Worm (Caenorhabditis elegans) whole organism, L1 larva: ENCODE data around the gene F25G6.1.
A peak's percentile ranks its signal among the peaks of the same experiment; 100 is the strongest.

ENCODE experiments used
- C04F5.9 ChIP-seq: sonication (generic microtip); optimal IDR thresholded peaks from 2 replicates; lab custom pipeline; 2016; ENCODE audit warnings: missing genetic modification characterization, missing compliant biosample characterization
- C16A3.4 ChIP-seq: fragments of 150-350 bp; optimal IDR thresholded peaks from 2 replicates; lab custom pipeline; 2014; ENCODE audit warnings: missing biosample characterization, missing genetic modification characterization
- C34B4.2 ChIP-seq: sonication (generic microtip); optimal IDR thresholded peaks from 2 replicates; lab custom pipeline; 2017; ENCODE audit warnings: mild to moderate bottlenecking, missing genetic modification characterization, missing compliant biosample characterization
- F16B12.6 ChIP-seq: fragments of 150-350 bp; optimal IDR thresholded peaks from 2 replicates; lab custom pipeline; 2014; ENCODE audit warnings: missing biosample characterization, missing genetic modification characterization
- Y116A8C.19 ChIP-seq: sonication (generic microtip); optimal IDR thresholded peaks from 2 replicates; lab custom pipeline; 2016; ENCODE audit warnings: missing compliant biosample characterization, missing genetic modification characterization, borderline replicate concordance
- aha-1 ChIP-seq: fragments of 150-350 bp; optimal IDR thresholded peaks from 2 replicates; lab custom pipeline; 2014; ENCODE audit warnings: missing biosample characterization, missing genetic modification characterization
- ama-1 ChIP-seq: fragments of 150-350 bp; optimal IDR thresholded peaks from 2 replicates; lab custom pipeline; 2014
- blmp-1 ChIP-seq: fragments of 150-350 bp; optimal IDR thresholded peaks from 2 replicates; lab custom pipeline; 2014; ENCODE audit warnings: missing biosample characterization, missing genetic modification characterization
- ceh-8 ChIP-seq: fragments of 200-800 bp; sonication (Bioruptor generic); optimal IDR thresholded peaks from 2 replicates; lab custom pipeline; 2018; ENCODE audit warnings: mild to moderate bottlenecking, missing genetic modification characterization, moderate library complexity, missing compliant biosample characterization
- ceh-82 ChIP-seq, 3 experiments: fragments of 150-350 bp in 1 of 3; sonication (generic microtip) in 2 of 3; optimal IDR thresholded peaks; 2 replicates each; lab custom pipeline; 2014 to 2017; ENCODE audit warnings: missing biosample characterization in 3 of 3, missing genetic modification characterization in 3 of 3
- dsc-1 ChIP-seq: sonication (generic microtip); optimal IDR thresholded peaks from 2 replicates; lab custom pipeline; 2016; ENCODE audit warnings: mild to moderate bottlenecking, missing genetic modification characterization, missing compliant biosample characterization
- egl-13 ChIP-seq: sonication (generic microtip); optimal IDR thresholded peaks from 2 replicates; lab custom pipeline; 2016; ENCODE audit warnings: missing genotype, missing genetic modification reagents, missing genetic modification characterization, missing compliant biosample characterization
- egl-27 ChIP-seq, 2 experiments: fragments of 150-350 bp in 1 of 2; sonication (generic microtip); optimal IDR thresholded peaks; 3 replicates each; lab custom pipeline; 2017 to 2018; ENCODE audit warnings: missing biosample characterization in 2 of 2, missing genetic modification characterization in 2 of 2, missing genetic modification reagents in 2 of 2
- elt-2 ChIP-seq: sonication (generic microtip); optimal IDR thresholded peaks from 2 replicates; lab custom pipeline; 2016; ENCODE audit warnings: missing genetic modification characterization, mild to moderate bottlenecking, inconsistent platforms, missing compliant biosample characterization, missing genetic modification reagents
- elt-3 ChIP-seq, 6 experiments: fragments of 150-350 bp in 1 of 6; sonication (generic microtip); optimal IDR thresholded peaks; 2 replicates each; lab custom pipeline; 2017 to 2018; ENCODE audit warnings: missing biosample characterization in 6 of 6, missing genetic modification characterization in 6 of 6, inconsistent platforms in 1 of 6
- fkh-10 ChIP-seq: sonication (generic microtip); optimal IDR thresholded peaks from 2 replicates; lab custom pipeline; 2017; ENCODE audit warnings: missing biosample characterization, missing genetic modification reagents, missing genetic modification characterization
- fkh-4 ChIP-seq: sonication (generic microtip); optimal IDR thresholded peaks from 2 replicates; lab custom pipeline; 2016; ENCODE audit warnings: missing compliant biosample characterization, missing genetic modification characterization, borderline replicate concordance
- fkh-8 ChIP-seq: sonication (generic microtip); optimal IDR thresholded peaks from 2 replicates; lab custom pipeline; 2016; ENCODE audit warnings: mild to moderate bottlenecking, missing genetic modification characterization, missing compliant biosample characterization
- fos-1 ChIP-seq: fragments of 150-350 bp; optimal IDR thresholded peaks from 2 replicates; lab custom pipeline; 2014; ENCODE audit warnings: missing biosample characterization, missing genetic modification characterization
- hlh-17 ChIP-seq: fragments of 200-800 bp; sonication (Bioruptor generic); optimal IDR thresholded peaks from 2 replicates; lab custom pipeline; 2018; ENCODE audit warnings: missing genetic modification characterization, mild to moderate bottlenecking, missing compliant biosample characterization, moderate library complexity, borderline replicate concordance
- irx-1 ChIP-seq: sonication (generic microtip); optimal IDR thresholded peaks from 2 replicates; lab custom pipeline; 2016; ENCODE audit warnings: missing genetic modification characterization, missing compliant biosample characterization
- isw-1 ChIP-seq: fragments of 200-800 bp; sonication (Bioruptor generic); IDR thresholded peaks from 2 replicates; pipeline ENCODE4 v1.3.6; 2022; ENCODE audit warnings: missing genetic modification characterization, missing compliant biosample characterization
- lin-14 ChIP-seq: fragments of 200-800 bp; sonication (Bioruptor generic); optimal IDR thresholded peaks from 2 replicates; lab custom pipeline; 2018; ENCODE audit warnings: mild to moderate bottlenecking, missing genetic modification characterization, moderate library complexity, missing compliant biosample characterization
- lin-15B ChIP-seq: fragments of 150-350 bp; sonication (generic microtip); optimal IDR thresholded peaks from 3 replicates; lab custom pipeline; 2014; ENCODE audit warnings: missing biosample characterization, missing genetic modification characterization
- lin-35 ChIP-seq, 2 experiments: fragments of 150-350 bp; optimal IDR thresholded peaks; 2 replicates each; lab custom pipeline; 2014; ENCODE audit warnings: missing biosample characterization in 2 of 2, missing genetic modification characterization in 2 of 2, missing genetic modification reagents in 2 of 2
- lin-39 ChIP-seq: fragments of 150-350 bp; optimal IDR thresholded peaks from 2 replicates; lab custom pipeline; 2014; ENCODE audit warnings: missing biosample characterization, missing genetic modification reagents, missing genetic modification characterization
- lir-3 ChIP-seq: sonication (generic microtip); optimal IDR thresholded peaks from 2 replicates; lab custom pipeline; 2016; ENCODE audit warnings: mild to moderate bottlenecking, missing genetic modification characterization, moderate library complexity, missing compliant biosample characterization; ENCODE audit not compliant: poor library complexity
- lsy-2 ChIP-seq, 2 experiments: fragments of 150-350 bp; optimal IDR thresholded peaks; 2 replicates each; lab custom pipeline; 2014; ENCODE audit warnings: missing biosample characterization in 2 of 2, missing genetic modification characterization in 2 of 2
- mdl-1 ChIP-seq, 2 experiments: fragments of 150-350 bp; optimal IDR thresholded peaks; 2 replicates each; lab custom pipeline; 2014 to 2017; ENCODE audit warnings: missing biosample characterization in 2 of 2, missing genetic modification characterization in 2 of 2, inconsistent platforms in 1 of 2
- nhr-11 ChIP-seq: fragments of 150-350 bp; optimal IDR thresholded peaks from 2 replicates; lab custom pipeline; 2014; ENCODE audit warnings: missing biosample characterization, missing genetic modification characterization
- nhr-12 ChIP-seq: sonication (generic microtip); optimal IDR thresholded peaks from 2 replicates; lab custom pipeline; 2017; ENCODE audit warnings: missing biosample characterization, missing genetic modification characterization
- nhr-20 ChIP-seq: sonication (generic microtip); optimal IDR thresholded peaks from 2 replicates; lab custom pipeline; 2016; ENCODE audit warnings: mild to moderate bottlenecking, missing genetic modification characterization, missing compliant biosample characterization
- nhr-28 ChIP-seq: fragments of 150-350 bp; optimal IDR thresholded peaks from 2 replicates; lab custom pipeline; 2014; ENCODE audit warnings: missing biosample characterization, missing genetic modification characterization
- nhr-47 ChIP-seq: sonication (generic microtip); optimal IDR thresholded peaks from 2 replicates; lab custom pipeline; 2016; ENCODE audit warnings: mild to moderate bottlenecking, missing genetic modification characterization, moderate library complexity, missing compliant biosample characterization
- nhr-71 ChIP-seq: sonication (generic microtip); optimal IDR thresholded peaks from 2 replicates; lab custom pipeline; 2016; ENCODE audit warnings: mild to moderate bottlenecking, missing genetic modification characterization, moderate library complexity, missing compliant biosample characterization
- nhr-76 ChIP-seq: sonication (generic microtip); optimal IDR thresholded peaks from 2 replicates; lab custom pipeline; 2017; ENCODE audit warnings: missing biosample characterization, missing genetic modification characterization
- nhr-77 ChIP-seq: fragments of 150-350 bp; optimal IDR thresholded peaks from 2 replicates; lab custom pipeline; 2014; ENCODE audit warnings: missing biosample characterization, missing genetic modification characterization
- nhr-84 ChIP-seq: sonication (generic microtip); optimal IDR thresholded peaks from 2 replicates; lab custom pipeline; 2017; ENCODE audit warnings: missing biosample characterization, missing genetic modification characterization
- nhr-85 ChIP-seq: sonication (generic microtip); peaks from one replicate; lab custom pipeline; 2016; ENCODE audit warnings: missing genetic modification characterization, inconsistent platforms, missing compliant biosample characterization
- pag-3 ChIP-seq: sonication (generic microtip); optimal IDR thresholded peaks from 2 replicates; lab custom pipeline; 2017; ENCODE audit warnings: missing genetic modification characterization, mild to moderate bottlenecking, missing compliant biosample characterization, antibody characterized with exemption, borderline replicate concordance; ENCODE audit not compliant: insufficient read depth
- pqm-1 ChIP-seq: sonication (generic microtip); optimal IDR thresholded peaks from 3 replicates; lab custom pipeline; 2017; ENCODE audit warnings: missing biosample characterization, missing genetic modification characterization
- snu-23 ChIP-seq: sonication (generic microtip); optimal IDR thresholded peaks from 2 replicates; lab custom pipeline; 2016; ENCODE audit warnings: missing genetic modification characterization, missing compliant biosample characterization
- tlp-1 ChIP-seq: fragments of 150-350 bp; optimal IDR thresholded peaks from 2 replicates; lab custom pipeline; 2014; ENCODE audit warnings: missing biosample characterization, missing genetic modification characterization
- unc-62 ChIP-seq: fragments of 150-350 bp; optimal IDR thresholded peaks from 2 replicates; lab custom pipeline; 2014; ENCODE audit warnings: missing biosample characterization, missing genetic modification reagents, missing genetic modification characterization
- unc-86 ChIP-seq: sonication (generic microtip); optimal IDR thresholded peaks from 2 replicates; lab custom pipeline; 2016; ENCODE audit warnings: missing genetic modification characterization, missing compliant biosample characterization
- xbp-1 ChIP-seq: sonication (generic microtip); optimal IDR thresholded peaks from 2 replicates; lab custom pipeline; 2016; ENCODE audit warnings: missing genetic modification characterization, missing compliant biosample characterization
- zag-1 ChIP-seq: fragments of 150-350 bp; optimal IDR thresholded peaks from 2 replicates; lab custom pipeline; 2014; ENCODE audit warnings: missing biosample characterization, missing genetic modification characterization
- ztf-4 ChIP-seq: fragments of 150-350 bp; optimal IDR thresholded peaks from 2 replicates; lab custom pipeline; 2014; ENCODE audit warnings: missing biosample characterization, missing genetic modification characterization

Gene F25G6.1

ce11 chrV:8609776-8610529 is 35.1 kb downstream of the F25G6.1 start:
- TF ChIP-seq lir-3 (tag; lab: Kevin White, UChicago) = no peak
- TF ChIP-seq lin-35 (GFP tag; optimal IDR thresholded peaks at IDR 0.05; lab: Kevin White, UChicago) = no peak
- no peak for TF ChIP-seq dsc-1 (tag; lab: Kevin White, UChicago)
- TF ChIP-seq nhr-76 (tag; lab: Kevin White, UChicago) = no peak
- peak; percentile 19 for TF ChIP-seq nhr-47
- peak in 1 of 2 experiments; percentile 21 for TF ChIP-seq mdl-1 (tag; optimal IDR thresholded peaks at IDR 0.05; lab: Kevin White, UChicago)
- peak in 1 of 2 experiments; percentile 22 for TF ChIP-seq lsy-2 (tag; optimal IDR thresholded peaks at IDR 0.05; lab: Kevin White, UChicago)
- peak; percentile 13 for TF ChIP-seq blmp-1 (tag; lab: Kevin White, UChicago)
- TF ChIP-seq lin-15B (tag; lab: Kevin White, UChicago) = no peak
- TF ChIP-seq C04F5.9 (tag; lab: Kevin White, UChicago) = no peak
- TF ChIP-seq lin-14 = peak; percentile 79
- TF ChIP-seq nhr-11 (tag; lab: Kevin White, UChicago) = no peak
- no peak for TF ChIP-seq egl-27 (tag; optimal IDR thresholded peaks at IDR 0.05; lab: Kevin White, UChicago)
- TF ChIP-seq fkh-8 (tag; lab: Kevin White, UChicago) = peak; percentile 42
- peak; percentile 7 for TF ChIP-seq xbp-1
- peak; percentile 0 for TF ChIP-seq nhr-71 (tag; lab: Kevin White, UChicago)
- TF ChIP-seq ceh-82 (tag; optimal IDR thresholded peaks at IDR 0.05; lab: Kevin White, UChicago) = peak in 1 of 3 experiments; percentile 21

ce11 chrV:8610633-8611404 is 36.0 kb downstream of the F25G6.1 start, which contains the start of gene fip-4:
Gene fip-4, minus strand, starts transcription at chrV:8611268.
- no peak for TF ChIP-seq nhr-77 (tag; lab: Kevin White, UChicago)
- no peak for TF ChIP-seq fos-1
- TF ChIP-seq pqm-1 (tag; lab: Kevin White, UChicago) = no peak
- TF ChIP-seq elt-3 (tag; optimal IDR thresholded peaks at IDR 0.05; lab: Kevin White, UChicago) = peak in 3 of 6 experiments; percentile 7 to 75 (median 49)
- no peak for TF ChIP-seq C34B4.2 (tag; lab: Kevin White, UChicago)
- no peak for TF ChIP-seq egl-13 (tag; lab: Kevin White, UChicago)
- no peak for TF ChIP-seq fkh-4 (tag; lab: Kevin White, UChicago)
- TF ChIP-seq aha-1 (tag; lab: Kevin White, UChicago) = no peak
- peak; percentile 83 for TF ChIP-seq lin-14
- no peak for TF ChIP-seq nhr-12 (tag; lab: Kevin White, UChicago)
- no peak for TF ChIP-seq F16B12.6 (tag; lab: Kevin White, UChicago)
- peak; percentile 7 for TF ChIP-seq irx-1 (tag; lab: Kevin White, UChicago)
- no peak for TF ChIP-seq nhr-28
- TF ChIP-seq fkh-8 (tag; lab: Kevin White, UChicago) = no peak
- no peak for TF ChIP-seq pag-3 (tag; lab: Kevin White, UChicago)
- TF ChIP-seq snu-23 (GFP tag; lab: Kevin White, UChicago) = peak; percentile 56
- peak; percentile 52 for TF ChIP-seq nhr-71 (tag; lab: Kevin White, UChicago)
- TF ChIP-seq ceh-8 (GFP tag; lab: Kevin White, UChicago) = no peak
- TF ChIP-seq tlp-1 (tag; lab: Kevin White, UChicago) = no peak
- TF ChIP-seq nhr-85 (tag; lab: Kevin White, UChicago) = peak; percentile 87
- TF ChIP-seq zag-1 (tag; lab: Kevin White, UChicago) = no peak
- TF ChIP-seq nhr-84 (tag; lab: Kevin White, UChicago) = no peak
- peak; percentile 31 for TF ChIP-seq C16A3.4 (tag; lab: Kevin White, UChicago)
- TF ChIP-seq unc-86 = no peak
- no peak for TF ChIP-seq ama-1
- peak; percentile 22 for TF ChIP-seq ztf-4 (tag; lab: Kevin White, UChicago)
- no peak for TF ChIP-seq fkh-10 (GFP tag; lab: Kevin White, UChicago)
- no peak for TF ChIP-seq Y116A8C.19 (tag; lab: Kevin White, UChicago)
- peak; percentile 61 for TF ChIP-seq nhr-20 (tag; lab: Kevin White, UChicago)
- no peak for TF ChIP-seq lin-39 (tag; lab: Kevin White, UChicago)
- peak; percentile 60 for TF ChIP-seq elt-2 (tag; lab: Kevin White, UChicago)
- peak; percentile 99 for TF ChIP-seq blmp-1 (tag; lab: Kevin White, UChicago)
- no peak for TF ChIP-seq nhr-11 (tag; lab: Kevin White, UChicago)
- no peak for TF ChIP-seq hlh-17 (GFP tag; lab: Kevin White, UChicago)
- no peak for TF ChIP-seq unc-62 (GFP tag; lab: Kevin White, UChicago)
- no peak for TF ChIP-seq isw-1 (GFP tag; lab: Robert Waterston, UW)
